Worm (Caenorhabditis elegans) whole organism, L4 larva: ENCODE data around the gene inpp-5K.

Experiments used
- Y5F2A.4 ChIP-seq: fragments of 200-800 bp; sonication (Bioruptor generic); optimal IDR thresholded peaks from 2 replicates; lab custom pipeline; 2018; ENCODE audit warnings: mild to moderate bottlenecking, missing genetic modification characterization, missing compliant biosample characterization
- ama-1 ChIP-seq: fragments of 150-350 bp; optimal IDR thresholded peaks from 2 replicates; lab custom pipeline; 2014; ENCODE audit warnings: inconsistent platforms, mixed read lengths
- lsy-2 ChIP-seq, 2 experiments: fragments of 150-350 bp in 1 of 2; sonication (generic microtip) in 1 of 2; optimal IDR thresholded peaks; 2 replicates each; lab custom pipeline; 2014 to 2017; ENCODE audit warnings: missing biosample characterization in 2 of 2, missing genetic modification characterization in 2 of 2
- mep-1 ChIP-seq: fragments of 150-350 bp; sonication (generic microtip); optimal IDR thresholded peaks from 3 replicates; lab custom pipeline; 2014; ENCODE audit warnings: missing biosample characterization, missing genetic modification characterization
- nhr-25 ChIP-seq: sonication (generic microtip); optimal IDR thresholded peaks from 2 replicates; lab custom pipeline; 2017; ENCODE audit warnings: missing genetic modification characterization, mild to moderate bottlenecking, missing compliant biosample characterization, antibody characterized with exemption, moderate library complexity, borderline replicate concordance; ENCODE audit not compliant: insufficient read depth
- nhr-77 ChIP-seq: fragments of 150-350 bp; optimal IDR thresholded peaks from 2 replicates; lab custom pipeline; 2014; ENCODE audit warnings: missing biosample characterization, missing genetic modification characterization
- pqm-1 ChIP-seq: sonication (generic microtip); optimal IDR thresholded peaks from 2 replicates; lab custom pipeline; 2017; ENCODE audit warnings: missing biosample characterization, missing genetic modification characterization
- zag-1 ChIP-seq: fragments of 150-350 bp; optimal IDR thresholded peaks from 2 replicates; lab custom pipeline; 2014; ENCODE audit warnings: missing biosample characterization, missing genetic modification characterization

DNA sequence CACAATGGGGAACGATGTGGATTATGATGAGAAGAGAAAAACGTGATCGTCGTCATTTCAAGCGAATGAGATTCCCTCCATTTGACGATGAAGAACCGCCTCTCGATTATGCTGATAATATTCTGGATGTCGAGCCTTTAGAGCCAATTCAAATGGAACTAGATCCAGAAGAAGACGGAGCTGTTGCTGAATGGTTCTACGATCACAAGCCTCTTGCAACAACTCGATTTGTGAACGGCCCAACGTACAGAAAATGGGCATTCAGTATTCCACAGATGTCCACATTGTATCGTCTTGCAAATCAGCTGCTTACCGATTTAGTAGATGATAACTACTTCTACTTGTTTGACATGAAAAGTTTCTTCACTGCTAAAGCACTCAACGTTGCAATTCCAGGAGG is 3.6 kb upstream of the inpp-5K start:
- TF ChIP-seq nhr-77 (no peak), ama-1 (no peak), nhr-25 (no peak), pqm-1 (tag; lab: Kevin White, UChicago) (no peak), mep-1 (tag; lab: Kevin White, UChicago) (no peak), zag-1 (tag; lab: Kevin White, UChicago) (no peak), Y5F2A.4 (GFP tag; lab: Kevin White, UChicago) (no peak), lsy-2 (tag; optimal IDR thresholded peaks at IDR 0.05; lab: Kevin White, UChicago) (no peak)
